Worm (Caenorhabditis elegans) whole organism, late embryonic: ENCODE measurements around the gene nas-19.

Experiments used
- F13H6.1 ChIP-seq: sonication (generic microtip); optimal IDR thresholded peaks from 2 replicates; lab custom pipeline; 2016; ENCODE audit warnings: missing genetic modification characterization, missing compliant biosample characterization
- K09A11.1 ChIP-seq: sonication (generic microtip); optimal IDR thresholded peaks from 2 replicates; lab custom pipeline; 2017; ENCODE audit warnings: antibody characterized with exemption, mild to moderate bottlenecking, missing genetic modification characterization, missing compliant biosample characterization; ENCODE audit not compliant: insufficient read depth
- T23F11.4 ChIP-seq: fragments of 200-800 bp; sonication (Bioruptor generic); optimal IDR thresholded peaks from 2 replicates; lab custom pipeline; 2018; ENCODE audit warnings: mild to moderate bottlenecking, missing genetic modification characterization, missing compliant biosample characterization
- ceh-14 ChIP-seq: sonication (generic microtip); optimal IDR thresholded peaks from 2 replicates; lab custom pipeline; 2016; ENCODE audit warnings: missing genotype, missing genetic modification characterization, missing compliant biosample characterization
- ceh-18 ChIP-seq: sonication (generic microtip); optimal IDR thresholded peaks from 2 replicates; lab custom pipeline; 2016; ENCODE audit warnings: missing genetic modification characterization, missing compliant biosample characterization
- ceh-22 ChIP-seq: sonication (generic microtip); optimal IDR thresholded peaks from 2 replicates; lab custom pipeline; 2017; ENCODE audit warnings: missing biosample characterization, missing genetic modification characterization
- ceh-30 ChIP-seq: fragments of 150-350 bp; optimal IDR thresholded peaks from 2 replicates; lab custom pipeline; 2014; ENCODE audit warnings: missing biosample characterization, missing genetic modification characterization
- ceh-45 ChIP-seq: fragments of 200-800 bp; sonication (Bioruptor generic); IDR thresholded peaks from 2 replicates; pipeline ENCODE4 v1.3.6; 2022; ENCODE audit warnings: missing genetic modification reagents, missing genetic modification characterization, missing compliant biosample characterization
- che-1 ChIP-seq: sonication (generic microtip); optimal IDR thresholded peaks from 2 replicates; lab custom pipeline; 2016; ENCODE audit warnings: mild to moderate bottlenecking, missing genetic modification characterization, missing compliant biosample characterization
- dmd-4 ChIP-seq: sonication (generic microtip); optimal IDR thresholded peaks from 2 replicates; lab custom pipeline; 2016; ENCODE audit warnings: borderline replicate concordance, missing genetic modification characterization, missing compliant biosample characterization
- dve-1 ChIP-seq: sonication (generic microtip); optimal IDR thresholded peaks from 2 replicates; lab custom pipeline; 2017; ENCODE audit warnings: antibody characterized with exemption, mild to moderate bottlenecking, missing genetic modification characterization, missing compliant biosample characterization
- fax-1 ChIP-seq: sonication (generic microtip); optimal IDR thresholded peaks from 2 replicates; lab custom pipeline; 2016; ENCODE audit warnings: missing genotype, missing genetic modification characterization, missing compliant biosample characterization
- fkh-10 ChIP-seq: fragments of 150-350 bp; optimal IDR thresholded peaks from 2 replicates; lab custom pipeline; 2014; ENCODE audit warnings: missing biosample characterization, missing genetic modification reagents, missing genetic modification characterization
- fkh-6 ChIP-seq: sonication (generic microtip); optimal IDR thresholded peaks from 2 replicates; lab custom pipeline; 2016; ENCODE audit warnings: missing genetic modification characterization, missing compliant biosample characterization
- gmeb-2 ChIP-seq: sonication (generic microtip); optimal IDR thresholded peaks from 2 replicates; lab custom pipeline; 2016; ENCODE audit warnings: missing genetic modification characterization, inconsistent platforms, missing compliant biosample characterization
- hlh-30 ChIP-seq: sonication (generic microtip); optimal IDR thresholded peaks from 2 replicates; lab custom pipeline; 2017; ENCODE audit warnings: antibody characterized with exemption, missing genetic modification characterization, missing compliant biosample characterization; ENCODE audit not compliant: insufficient read depth
- lim-6 ChIP-seq: sonication (generic microtip); optimal IDR thresholded peaks from 2 replicates; lab custom pipeline; 2016; ENCODE audit warnings: missing genetic modification characterization, missing compliant biosample characterization
- lin-11 ChIP-seq: fragments of 200-800 bp; sonication (Bioruptor generic); optimal IDR thresholded peaks from 2 replicates; lab custom pipeline; 2018; ENCODE audit warnings: mild to moderate bottlenecking, missing genetic modification characterization, missing compliant biosample characterization
- madf-2 ChIP-seq: sonication (generic microtip); optimal IDR thresholded peaks from 2 replicates; lab custom pipeline; 2017; ENCODE audit warnings: missing genetic modification characterization, missing compliant biosample characterization
- mec-3 ChIP-seq: sonication (generic microtip); optimal IDR thresholded peaks from 2 replicates; lab custom pipeline; 2016; ENCODE audit warnings: borderline replicate concordance, missing genetic modification characterization, missing compliant biosample characterization
- nfya-1 ChIP-seq: sonication (generic microtip); optimal IDR thresholded peaks from 2 replicates; lab custom pipeline; 2017; ENCODE audit warnings: missing genetic modification characterization, mild to moderate bottlenecking, missing compliant biosample characterization, antibody characterized with exemption, moderate library complexity
- nhr-11 ChIP-seq: fragments of 150-350 bp; optimal IDR thresholded peaks from 2 replicates; lab custom pipeline; 2014; ENCODE audit warnings: missing biosample characterization, missing genetic modification characterization
- odd-2 ChIP-seq: sonication (generic microtip); optimal IDR thresholded peaks from 2 replicates; lab custom pipeline; 2017; ENCODE audit warnings: antibody characterized with exemption, mild to moderate bottlenecking, missing genetic modification characterization, missing compliant biosample characterization
- pat-9 ChIP-seq: fragments of 200-800 bp; sonication (Bioruptor generic); optimal IDR thresholded peaks from 2 replicates; lab custom pipeline; 2018; ENCODE audit warnings: mild to moderate bottlenecking, missing genetic modification characterization, moderate library complexity, missing compliant biosample characterization
- pax-1 ChIP-seq: fragments of 150-350 bp; optimal IDR thresholded peaks from 2 replicates; lab custom pipeline; 2014; ENCODE audit warnings: missing biosample characterization, missing genetic modification characterization
- pros-1 ChIP-seq: fragments of 150-350 bp; optimal IDR thresholded peaks from 2 replicates; lab custom pipeline; 2014; ENCODE audit warnings: missing biosample characterization, missing genetic modification reagents, missing genetic modification characterization
- ref-2 ChIP-seq: sonication (generic microtip); optimal IDR thresholded peaks from 2 replicates; lab custom pipeline; 2016; ENCODE audit warnings: missing genetic modification characterization, missing compliant biosample characterization
- rnt-1 ChIP-seq: sonication (generic microtip); optimal IDR thresholded peaks from 2 replicates; lab custom pipeline; 2016; ENCODE audit warnings: missing genetic modification characterization, missing compliant biosample characterization
- sdc-2 ChIP-seq: sonication (generic microtip); optimal IDR thresholded peaks from 2 replicates; lab custom pipeline; 2016; ENCODE audit warnings: missing genotype, missing genetic modification characterization, missing compliant biosample characterization
- sox-2 ChIP-seq: fragments of 200-800 bp; sonication (Bioruptor generic); IDR thresholded peaks from 2 replicates; pipeline ENCODE4 v1.3.6; 2022; ENCODE audit warnings: missing genetic modification reagents, missing genetic modification characterization, missing compliant biosample characterization
- syd-9 ChIP-seq: sonication (generic microtip); optimal IDR thresholded peaks from 2 replicates; lab custom pipeline; 2016; ENCODE audit warnings: mild to moderate bottlenecking, missing genetic modification characterization, moderate library complexity, missing compliant biosample characterization
- tbx-2 ChIP-seq: sonication (generic microtip); optimal IDR thresholded peaks from 2 replicates; lab custom pipeline; 2016; ENCODE audit warnings: missing genetic modification characterization, missing compliant biosample characterization
- tbx-7 ChIP-seq: sonication (generic microtip); optimal IDR thresholded peaks from 2 replicates; lab custom pipeline; 2016; ENCODE audit warnings: missing genotype, missing genetic modification characterization, missing compliant biosample characterization
- unc-3 ChIP-seq, 2 experiments: fragments of 200-800 bp in 1 of 2; sonication (Bioruptor generic) in 1 of 2; sonication (generic microtip) in 1 of 2; conservative IDR thresholded peaks in 1 of 2; optimal IDR thresholded peaks in 1 of 2; 2 replicates each; pipeline versions ENCODE4 v1.3.6 to Lab custom; 2016 to 2022; ENCODE audit warnings: missing compliant biosample characterization in 2 of 2, missing genetic modification characterization in 2 of 2, missing genetic modification reagents in 1 of 2
- unc-42 ChIP-seq: sonication (generic microtip); optimal IDR thresholded peaks from 2 replicates; lab custom pipeline; 2016; ENCODE audit warnings: missing genotype, missing genetic modification characterization, missing compliant biosample characterization
- unc-55 ChIP-seq: sonication (generic microtip); optimal IDR thresholded peaks from 2 replicates; lab custom pipeline; 2017; ENCODE audit warnings: missing biosample characterization, missing genetic modification reagents, missing genetic modification characterization
- unc-86 ChIP-seq: sonication (generic microtip); optimal IDR thresholded peaks from 2 replicates; lab custom pipeline; 2016; ENCODE audit warnings: missing genetic modification characterization, missing compliant biosample characterization
- zip-5 ChIP-seq: sonication (generic microtip); optimal IDR thresholded peaks from 2 replicates; lab custom pipeline; 2016; ENCODE audit warnings: missing genetic modification characterization, missing compliant biosample characterization

The nas-19 gene

ce11 chrV:11424565-11424964 lies 22.1 kb upstream of the nas-19 start, which contains the start of gene T26H10.2:
TSS of gene T26H10.2 (minus strand) at chrV:11424665.
- no peak for TF ChIP-seq tbx-7 (tag; lab: Kevin White, UChicago)
- TF ChIP-seq pax-1 (tag; lab: Kevin White, UChicago) = no peak
- no peak for TF ChIP-seq gmeb-2 (tag; lab: Kevin White, UChicago)
- no peak for TF ChIP-seq dve-1 (tag; lab: Kevin White, UChicago)
- TF ChIP-seq unc-42 (tag; lab: Kevin White, UChicago) = no peak
- no peak for TF ChIP-seq zip-5
- no peak for TF ChIP-seq mec-3
- no peak for TF ChIP-seq lim-6 (tag; lab: Kevin White, UChicago)
- no peak for TF ChIP-seq unc-86 (tag; lab: Kevin White, UChicago)
- TF ChIP-seq che-1 (tag; lab: Kevin White, UChicago) = no peak
- TF ChIP-seq unc-55 (GFP tag; lab: Kevin White, UChicago) = no peak
- no peak for TF ChIP-seq odd-2
- no peak for TF ChIP-seq lin-11 (tag; lab: Kevin White, UChicago)

ce11 chrV:11421605-11422004 lies 19.1 kb upstream of the nas-19 start, which contains the start of gene des-2:
TSS of gene des-2 (minus strand) at chrV:11421705.
- TF ChIP-seq F13H6.1 (tag; lab: Kevin White, UChicago) = no peak
- TF ChIP-seq ref-2 = no peak
- no peak for TF ChIP-seq fkh-10 (GFP tag; lab: Kevin White, UChicago)
- TF ChIP-seq sdc-2 (tag; lab: Kevin White, UChicago) = no peak
- no peak for TF ChIP-seq ceh-30 (tag; lab: Kevin White, UChicago)
- no peak for TF ChIP-seq ceh-45
- no peak for TF ChIP-seq ceh-22 (tag; lab: Kevin White, UChicago)
- TF ChIP-seq unc-86 (tag; lab: Kevin White, UChicago) = no peak
- TF ChIP-seq madf-2 = no peak
- no peak for TF ChIP-seq pros-1 (tag; lab: Kevin White, UChicago)

ce11 chrV:11415059-11415458 lies 12.5 kb upstream of the nas-19 start, which contains the start of gene deg-3:
TSS of gene deg-3 (minus strand) at chrV:11415159.
- TF ChIP-seq tbx-2 (tag; lab: Kevin White, UChicago) (no peak), unc-3 (GFP tag; conservative IDR thresholded peaks at IDR 0.05; lab: Robert Waterston, UW) (no peak), unc-3 (tag; optimal IDR thresholded peaks at IDR 0.05; lab: Kevin White, UChicago) (no peak), nhr-11 (no peak), fax-1 (tag; lab: Kevin White, UChicago) (no peak), lin-11 (tag; lab: Kevin White, UChicago) (no peak), ceh-45 (no peak), fkh-6 (tag; lab: Kevin White, UChicago) (no peak), gmeb-2 (tag; lab: Kevin White, UChicago) (no peak), unc-55 (GFP tag; lab: Kevin White, UChicago) (no peak), ceh-14 (tag; lab: Kevin White, UChicago) (no peak), syd-9 (no peak), K09A11.1 (tag; lab: Kevin White, UChicago) (no peak), pat-9 (tag; lab: Kevin White, UChicago) (no peak), dmd-4 (tag; lab: Kevin White, UChicago) (no peak), sox-2 (no peak), hlh-30 (no peak), nfya-1 (no peak), T23F11.4 (GFP tag; lab: Kevin White, UChicago) (no peak), ceh-18 (no peak), rnt-1 (tag; lab: Kevin White, UChicago) (no peak)
